Fruit fly (Drosophila melanogaster) whole organism, adult: ENCODE data around the gene CG34183.

Source experiments
- Hr96 ChIP-seq: fragments of 200-800 bp; sonication (Bioruptor generic); optimal IDR thresholded peaks from 2 replicates; lab custom pipeline; 2016; ENCODE audit warnings: missing biosample characterization, missing genetic modification characterization

Gene CG34183

DNA sequence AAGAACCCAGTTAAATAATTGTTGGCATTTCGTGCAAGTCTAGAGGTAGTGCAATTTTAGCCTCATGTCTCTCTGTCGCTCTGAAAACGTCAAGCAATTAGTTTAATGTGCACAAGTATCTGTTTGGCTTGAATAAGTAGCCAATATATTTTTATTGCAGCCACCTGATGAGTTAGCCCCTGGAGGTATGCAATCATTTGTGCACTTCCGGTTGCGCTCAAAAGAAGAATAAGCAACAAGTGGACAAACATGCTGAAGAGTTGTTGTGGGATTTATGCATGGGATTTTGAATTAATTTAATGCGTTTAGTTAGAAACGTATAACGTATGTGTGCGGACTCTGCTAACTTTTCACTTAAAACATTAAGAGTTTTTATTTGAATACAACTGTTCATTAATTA, 39.8 kb downstream of the CG34183 start:
- TF ChIP-seq Hr96 (GFP tag; lab: Kevin White, UChicago) = no peak
